Fruit fly (Drosophila melanogaster) whole organism, embryonic: ENCODE measurements around the gene Dbp21E2.
A peak's percentile ranks its signal among the peaks of the same experiment; 100 is the strongest.

ENCODE experiments used
- Bgb ChIP-seq: fragments of 200-800 bp; sonication (Bioruptor generic); IDR thresholded peaks from 2 replicates; pipeline ENCODE4 v1.3.6; 2022; ENCODE audit warnings: missing biosample characterization, missing genetic modification characterization; ENCODE audit not compliant: partially characterized antibody
- BtbVII ChIP-seq: fragments of 200-800 bp; sonication (Bioruptor generic); optimal IDR thresholded peaks from 3 replicates; lab custom pipeline; 2017; ENCODE audit warnings: missing biosample characterization, mild to moderate bottlenecking, missing genetic modification characterization
- Bteb2 ChIP-seq: fragments of 200-800 bp; sonication (Bioruptor generic); optimal IDR thresholded peaks from 2 replicates; lab custom pipeline; 2016; ENCODE audit warnings: missing biosample characterization, missing genetic modification characterization
- CG12391 ChIP-seq: fragments of 200-800 bp; sonication (Bioruptor generic); optimal IDR thresholded peaks from 3 replicates; lab custom pipeline; 2018; ENCODE audit warnings: missing biosample characterization, mild to moderate bottlenecking, missing genetic modification characterization, moderate library complexity
- CG13287 ChIP-seq: fragments of 200-800 bp; sonication (Bioruptor generic); IDR thresholded peaks from 2 replicates; pipeline ENCODE4 v1.3.6; 2022; ENCODE audit warnings: missing biosample characterization, missing genetic modification characterization; ENCODE audit not compliant: partially characterized antibody
- CG14710 ChIP-seq: fragments of 200-800 bp; sonication (Bioruptor generic); optimal IDR thresholded peaks from 3 replicates; lab custom pipeline; 2019; ENCODE audit warnings: missing biosample characterization, mild to moderate bottlenecking, missing genetic modification characterization, moderate library complexity
- CG1529 ChIP-seq: fragments of 200-800 bp; sonication (Bioruptor generic); optimal IDR thresholded peaks from 3 replicates; lab custom pipeline; 2018; ENCODE audit warnings: missing biosample characterization, missing genetic modification characterization
- CG16863 ChIP-seq: fragments of 200-800 bp; sonication (Bioruptor generic); optimal IDR thresholded peaks from 3 replicates; lab custom pipeline; 2016; ENCODE audit warnings: missing biosample characterization, missing genetic modification characterization
- CG17328 ChIP-seq: fragments of 200-800 bp; sonication (Bioruptor generic); IDR thresholded peaks from 2 replicates; pipeline ENCODE4 v1.3.6; 2022; ENCODE audit warnings: missing biosample characterization, missing genetic modification characterization
- CG17802 ChIP-seq: fragments of 200-800 bp; sonication (Bioruptor generic); optimal IDR thresholded peaks from 2 replicates; lab custom pipeline; 2018; ENCODE audit warnings: missing biosample characterization, mild to moderate bottlenecking, missing genetic modification characterization, moderate library complexity
- CG1832 ChIP-seq: fragments of 200-800 bp; sonication (Bioruptor generic); optimal IDR thresholded peaks from 2 replicates; lab custom pipeline; 2017; ENCODE audit warnings: missing biosample characterization, mild to moderate bottlenecking, missing genetic modification characterization, inconsistent platforms
- CG18476 ChIP-seq: fragments of 200-800 bp; sonication (Bioruptor generic); optimal IDR thresholded peaks from 2 replicates; lab custom pipeline; 2016; ENCODE audit warnings: missing biosample characterization, mild to moderate bottlenecking, missing genetic modification characterization
- CG31365 ChIP-seq: fragments of 200-800 bp; sonication (Bioruptor generic); optimal IDR thresholded peaks from 2 replicates; lab custom pipeline; 2018; ENCODE audit warnings: missing biosample characterization, mild to moderate bottlenecking, missing genetic modification characterization
- CG31441 ChIP-seq: fragments of 200-800 bp; sonication (Bioruptor generic); IDR thresholded peaks from 2 replicates; pipeline ENCODE4 v1.3.6; 2022; ENCODE audit warnings: missing biosample characterization, missing genetic modification characterization
- CG3163 ChIP-seq: fragments of 200-800 bp; sonication (Bioruptor generic); optimal IDR thresholded peaks from 3 replicates; lab custom pipeline; 2016; ENCODE audit warnings: missing biosample characterization, missing genetic modification characterization
- CG32767 ChIP-seq: fragments of 200-800 bp; sonication (Bioruptor generic); IDR thresholded peaks from 2 replicates; pipeline ENCODE4 v1.3.6; 2022; ENCODE audit warnings: missing biosample characterization, missing genetic modification characterization
- CG32772 ChIP-seq: fragments of 200-800 bp; sonication (Bioruptor generic); IDR thresholded peaks from 2 replicates; pipeline ENCODE4 v1.3.6; 2022; ENCODE audit warnings: missing biosample characterization, missing genetic modification characterization
- CG3838 ChIP-seq: fragments of 200-800 bp; sonication (Bioruptor generic); optimal IDR thresholded peaks from 3 replicates; lab custom pipeline; 2016; ENCODE audit warnings: missing biosample characterization, missing genetic modification characterization
- CG4360 ChIP-seq: fragments of 200-800 bp; sonication (Bioruptor generic); IDR thresholded peaks from 2 replicates; pipeline ENCODE4 v1.3.6; 2022; ENCODE audit warnings: missing biosample characterization, missing genetic modification characterization
- CG43689 ChIP-seq: fragments of 200-800 bp; sonication (Bioruptor generic); IDR thresholded peaks from 2 replicates; pipeline ENCODE4 v1.3.6; 2022; ENCODE audit warnings: missing biosample characterization, missing genetic modification characterization
- CG8765 ChIP-seq: fragments of 200-800 bp; sonication (Bioruptor generic); IDR thresholded peaks from 2 replicates; pipeline ENCODE4 v1.3.6; 2022; ENCODE audit warnings: missing biosample characterization, missing genetic modification characterization
- CG8924 ChIP-seq: fragments of 200-800 bp; optimal IDR thresholded peaks from 3 replicates; lab custom pipeline; 2019; ENCODE audit warnings: missing biosample characterization, mild to moderate bottlenecking, missing genetic modification characterization, moderate library complexity
- CTCF ChIP-seq: fragments of 200-800 bp; sonication (Bioruptor generic); optimal IDR thresholded peaks from 2 replicates; lab custom pipeline; 2017; ENCODE audit warnings: missing biosample characterization, mild to moderate bottlenecking, missing genetic modification characterization, moderate library complexity
- Camta ChIP-seq: fragments of 200-800 bp; sonication (Bioruptor generic); optimal IDR thresholded peaks from 2 replicates; lab custom pipeline; 2016; ENCODE audit warnings: missing biosample characterization, missing genetic modification characterization
- Dad ChIP-seq: fragments of 200-800 bp; sonication (Bioruptor generic); optimal IDR thresholded peaks from 3 replicates; lab custom pipeline; 2016; ENCODE audit warnings: missing biosample characterization, missing genetic modification characterization
- E2f1 ChIP-seq: fragments of 200-800 bp; sonication (Bioruptor generic); IDR thresholded peaks from 2 replicates; pipeline ENCODE4 v1.3.6; 2022; ENCODE audit warnings: missing biosample characterization, missing genetic modification characterization
- Ets97D ChIP-seq: fragments of 200-800 bp; sonication (Bioruptor generic); optimal IDR thresholded peaks from 3 replicates; lab custom pipeline; 2016; ENCODE audit warnings: missing biosample characterization, missing genetic modification characterization
- GATAe ChIP-seq: fragments of 200-800 bp; sonication (Bioruptor generic); conservative IDR thresholded peaks from 2 replicates; pipeline ENCODE4 v1.3.6; 2022; ENCODE audit warnings: missing biosample characterization, missing genetic modification characterization
- Hand ChIP-seq: fragments of 200-800 bp; sonication (Bioruptor generic); optimal IDR thresholded peaks from 2 replicates; lab custom pipeline; 2017; ENCODE audit warnings: mild to moderate bottlenecking, missing biosample characterization, missing genetic modification reagents, missing genetic modification characterization
- Hr39 ChIP-seq: fragments of >200 bp; optimal IDR thresholded peaks from 2 replicates; lab custom pipeline; 2017
- Lim3 ChIP-seq: fragments of 200-800 bp; sonication (Bioruptor generic); IDR thresholded peaks from 2 replicates; pipeline ENCODE4 v1.3.6; 2022; ENCODE audit warnings: missing biosample characterization, missing genetic modification characterization
- Mad ChIP-seq: fragments of 200-800 bp; sonication (Bioruptor generic); optimal IDR thresholded peaks from 2 replicates; lab custom pipeline; 2016; ENCODE audit warnings: missing biosample characterization, missing genetic modification characterization
- Max ChIP-seq: fragments of 200-800 bp; sonication (Bioruptor generic); optimal IDR thresholded peaks from 2 replicates; lab custom pipeline; 2016; ENCODE audit warnings: missing biosample characterization, mild to moderate bottlenecking, missing genetic modification characterization
- Med ChIP-seq: fragments of 200-800 bp; sonication (Bioruptor generic); peaks from one replicate; lab custom pipeline; 2016; ENCODE audit warnings: missing biosample characterization, missing genetic modification characterization, mild to moderate bottlenecking, inconsistent platforms, moderate library complexity
- Meics ChIP-seq: fragments of 200-800 bp; sonication (Bioruptor generic); optimal IDR thresholded peaks from 2 replicates; lab custom pipeline; 2017; ENCODE audit warnings: missing biosample characterization, mild to moderate bottlenecking, missing genetic modification characterization
- Oaz ChIP-seq: fragments of 200-800 bp; sonication (Bioruptor generic); IDR thresholded peaks from 2 replicates; pipeline ENCODE4 v1.3.6; 2022; ENCODE audit warnings: missing biosample characterization, missing genetic modification characterization
- Oli ChIP-seq: fragments of 200-800 bp; sonication (Bioruptor generic); optimal IDR thresholded peaks from 2 replicates; lab custom pipeline; 2018; ENCODE audit warnings: missing biosample characterization, mild to moderate bottlenecking, missing genetic modification characterization, moderate library complexity
- Poxn ChIP-seq: fragments of 200-800 bp; sonication (Bioruptor generic); IDR thresholded peaks from 2 replicates; pipeline ENCODE4 v1.3.6; 2022; ENCODE audit warnings: missing biosample characterization, missing genetic modification characterization
- ase ChIP-seq: fragments of 200-800 bp; sonication (Bioruptor generic); IDR thresholded peaks from 3 replicates; pipeline ENCODE4 v1.3.6; 2022; ENCODE audit warnings: missing biosample characterization, missing genetic modification characterization
- bowl ChIP-seq: fragments of 200-800 bp; sonication (Bioruptor generic); IDR thresholded peaks from 2 replicates; pipeline ENCODE4 v1.3.6; 2022; ENCODE audit warnings: missing biosample characterization, missing genetic modification characterization
- btn ChIP-seq: fragments of 200-800 bp; sonication (Bioruptor generic); optimal IDR thresholded peaks from 2 replicates; lab custom pipeline; 2016; ENCODE audit warnings: missing biosample characterization, missing genetic modification characterization
- cg ChIP-seq: fragments of 200-800 bp; sonication (Bioruptor generic); optimal IDR thresholded peaks from 3 replicates; lab custom pipeline; 2019; ENCODE audit warnings: missing biosample characterization, mild to moderate bottlenecking, missing genetic modification characterization, moderate library complexity
- dm ChIP-seq: fragments of 200-800 bp; sonication (Bioruptor generic); optimal IDR thresholded peaks from 3 replicates; lab custom pipeline; 2016; ENCODE audit warnings: missing biosample characterization, missing genetic modification characterization
- esg ChIP-seq: fragments of 200-800 bp; sonication (Bioruptor generic); conservative IDR thresholded peaks from 2 replicates; pipeline ENCODE4 v1.3.6; 2022; ENCODE audit warnings: missing biosample characterization, missing genetic modification characterization
- gce ChIP-seq: fragments of 200-800 bp; sonication (Bioruptor generic); IDR thresholded peaks from 3 replicates; pipeline ENCODE4 v1.3.6; 2022; ENCODE audit warnings: missing biosample characterization, missing genetic modification characterization
- hbn ChIP-seq: fragments of 200-800 bp; sonication (Bioruptor generic); IDR thresholded peaks from 2 replicates; pipeline ENCODE4 v1.3.6; 2022; ENCODE audit warnings: missing biosample characterization, missing genetic modification characterization; ENCODE audit not compliant: partially characterized antibody
- kni ChIP-seq: fragments of 200-800 bp; sonication (Bioruptor generic); optimal IDR thresholded peaks from 3 replicates; lab custom pipeline; 2017; ENCODE audit warnings: mild to moderate bottlenecking, missing biosample characterization, missing genetic modification reagents, missing genetic modification characterization
- lbe ChIP-seq: fragments of 200-800 bp; sonication (Bioruptor generic); optimal IDR thresholded peaks from 2 replicates; lab custom pipeline; 2016; ENCODE audit warnings: missing biosample characterization, mild to moderate bottlenecking, missing genetic modification characterization
- sim ChIP-seq: fragments of 200-800 bp; sonication (Bioruptor generic); IDR thresholded peaks from 2 replicates; pipeline ENCODE4 v1.3.6; 2022; ENCODE audit warnings: missing biosample characterization, missing genetic modification characterization
- stwl ChIP-seq: fragments of 200-800 bp; sonication (Bioruptor generic); optimal IDR thresholded peaks from 3 replicates; lab custom pipeline; 2018; ENCODE audit warnings: missing biosample characterization, mild to moderate bottlenecking, missing genetic modification characterization, moderate library complexity
- vfl ChIP-seq: fragments of 200-800 bp; sonication (Bioruptor generic); optimal IDR thresholded peaks from 2 replicates; lab custom pipeline; 2016; ENCODE audit warnings: missing biosample characterization, missing genetic modification characterization
- wek ChIP-seq: fragments of 200-800 bp; sonication (Bioruptor generic); optimal IDR thresholded peaks from 3 replicates; lab custom pipeline; 2018; ENCODE audit warnings: missing biosample characterization, mild to moderate bottlenecking, missing genetic modification characterization, moderate library complexity

Gene Dbp21E2

dm6 chr2L:841708-842107 is 30.3 kb downstream of the Dbp21E2 start (continued):
- peak; percentile 51 for TF ChIP-seq CG3838 (GFP tag; lab: Kevin White, UChicago)
- TF ChIP-seq CG8924 (tag; lab: Kevin White, UChicago), result peak; percentile 51
- peak; percentile 47; the same call in 1 of the 2 replicates for TF ChIP-seq CG31441 (GFP tag; lab: Robert Waterston, UW)
- TF ChIP-seq CG12391 (tag; lab: Kevin White, UChicago), result peak; percentile 70
- TF ChIP-seq kni (GFP tag; lab: Kevin White, UChicago), result no peak
- TF ChIP-seq CG1529 (GFP tag; lab: Kevin White, UChicago), result peak; percentile 23
- TF ChIP-seq CG8765 (GFP tag; lab: Robert Waterston, UW), result peak; percentile 73
- peak; percentile 52; the same call in 1 of the 2 replicates for TF ChIP-seq Lim3 (GFP tag; lab: Robert Waterston, UW)
- peak; percentile 79 for TF ChIP-seq E2f1 (GFP tag; lab: Robert Waterston, UW)
- peak; percentile 52; the same call in 1 of the 2 replicates for TF ChIP-seq bowl
- TF ChIP-seq ase (GFP tag; lab: Robert Waterston, UW), result peak; percentile 66
- TF ChIP-seq Oli (tag; lab: Kevin White, UChicago), result peak; percentile 73
- TF ChIP-seq lbe, result peak; percentile 88
- TF ChIP-seq btn (GFP tag; lab: Kevin White, UChicago), result no peak
- TF ChIP-seq CG32767 (GFP tag; lab: Robert Waterston, UW), result peak; percentile 45; the same call in 1 of the 2 replicates
- TF ChIP-seq wek (GFP tag; lab: Kevin White, UChicago), result no peak
- TF ChIP-seq Hr39 (lab: Kevin White, UChicago), result no peak
- TF ChIP-seq CG16863 (GFP tag; lab: Kevin White, UChicago), result peak; percentile 41
- TF ChIP-seq Ets97D (GFP tag; lab: Kevin White, UChicago), result peak; percentile 14
- peak; percentile 31; the same call in 1 of the 2 replicates for TF ChIP-seq Poxn (GFP tag; lab: Robert Waterston, UW)
- peak; percentile 42; the same call in 1 of the 2 replicates for TF ChIP-seq sim
- TF ChIP-seq hbn, result no peak
- peak; percentile 66; the same call in 1 of the 3 replicates for TF ChIP-seq gce (GFP tag; lab: Robert Waterston, UW)
- TF ChIP-seq Oaz, result peak; percentile 73
- peak; percentile 69 for TF ChIP-seq CG17328 (GFP tag; lab: Robert Waterston, UW)
- TF ChIP-seq GATAe (GFP tag; lab: Robert Waterston, UW), result no peak; the same call in 1 of the 2 replicates
- TF ChIP-seq Mad (GFP tag; lab: Kevin White, UChicago), result peak; percentile 50
- no peak for TF ChIP-seq Dad
- TF ChIP-seq Camta (GFP tag; lab: Kevin White, UChicago), result peak; percentile 51
- peak; percentile 52 for TF ChIP-seq CG18476 (GFP tag; lab: Kevin White, UChicago)
- peak; percentile 82 for TF ChIP-seq Meics (GFP tag; lab: Kevin White, UChicago)
- peak; percentile 31 for TF ChIP-seq Bteb2
- TF ChIP-seq stwl (tag; lab: Kevin White, UChicago), result no peak
- TF ChIP-seq Med (GFP tag; lab: Kevin White, UChicago), result peak; percentile 93
- no peak for TF ChIP-seq CG1832
- TF ChIP-seq cg (GFP tag; lab: Kevin White, UChicago), result no peak
- TF ChIP-seq esg (GFP tag; lab: Robert Waterston, UW), result peak; percentile 84
- TF ChIP-seq BtbVII (GFP tag; lab: Kevin White, UChicago), result peak; percentile 65
- TF ChIP-seq CG32772 (GFP tag; lab: Robert Waterston, UW), result peak; percentile 77
- no peak for TF ChIP-seq CG17802 (tag; lab: Kevin White, UChicago)
- no peak for TF ChIP-seq Bgb (GFP tag; lab: Robert Waterston, UW)
- peak; percentile 75 for TF ChIP-seq vfl (GFP tag; lab: Kevin White, UChicago)
- TF ChIP-seq CG14710, result peak; percentile 39
- TF ChIP-seq CG4360, result no peak
- TF ChIP-seq CG43689 (GFP tag; lab: Robert Waterston, UW), result peak; percentile 48; the same call in 1 of the 2 replicates
- TF ChIP-seq Max (GFP tag; lab: Kevin White, UChicago), result peak; percentile 55
- no peak for TF ChIP-seq CG31365 (tag; lab: Kevin White, UChicago)
- TF ChIP-seq CTCF (GFP tag; lab: Kevin White, UChicago), result no peak
- peak; percentile 64 for TF ChIP-seq Hand
- TF ChIP-seq CG13287, result no peak
- peak; percentile 29 for TF ChIP-seq dm (GFP tag; lab: Kevin White, UChicago)
- no peak for TF ChIP-seq CG3163 (GFP tag; lab: Kevin White, UChicago)
- TF ChIP-seq, all 482 proteins: peak for 339
